Worm (Caenorhabditis elegans) whole organism, young adult: ENCODE results near the gene R02E12.12.
A peak's percentile ranks its signal among the peaks of the same experiment; 100 is the strongest.

Experiments used
- B0336.3 ChIP-seq: fragments of 200-800 bp; sonication (Bioruptor generic); IDR thresholded peaks from 2 replicates; pipeline ENCODE4 v1.3.6; 2022; ENCODE audit warnings: missing genetic modification characterization, missing compliant biosample characterization
- C06A6.2 ChIP-seq: fragments of 200-800 bp; sonication (Bioruptor generic); conservative IDR thresholded peaks from 2 replicates; pipeline ENCODE4 v1.3.6; 2022; ENCODE audit warnings: missing genetic modification characterization, missing compliant biosample characterization
- D2030.7 ChIP-seq: fragments of 200-800 bp; sonication (Bioruptor generic); IDR thresholded peaks from 2 replicates; pipeline ENCODE4 v1.3.6; 2022; ENCODE audit warnings: missing genetic modification reagents, missing genetic modification characterization, missing compliant biosample characterization
- F33H1.4 ChIP-seq: fragments of 200-800 bp; sonication (Bioruptor generic); IDR thresholded peaks from 2 replicates; pipeline ENCODE4 v1.3.6; 2022; ENCODE audit warnings: missing genetic modification reagents, missing genetic modification characterization, missing compliant biosample characterization
- F37B4.10 ChIP-seq: fragments of 200-800 bp; sonication (Bioruptor generic); IDR thresholded peaks from 2 replicates; pipeline ENCODE4 v1.3.6; 2022; ENCODE audit warnings: missing genetic modification characterization, missing compliant biosample characterization
- F57A8.1 ChIP-seq: fragments of 200-800 bp; sonication (Bioruptor generic); optimal IDR thresholded peaks from 2 replicates; lab custom pipeline; 2018; ENCODE audit warnings: mild to moderate bottlenecking, missing genetic modification characterization, moderate library complexity, missing compliant biosample characterization
- K11D2.4 ChIP-seq: fragments of 200-800 bp; sonication (Bioruptor generic); IDR thresholded peaks from 2 replicates; pipeline ENCODE4 v1.3.6; 2022; ENCODE audit warnings: missing genetic modification reagents, missing genetic modification characterization, missing compliant biosample characterization
- K12H6.12 ChIP-seq: fragments of 200-800 bp; sonication (Bioruptor generic); optimal IDR thresholded peaks from 2 replicates; lab custom pipeline; 2018; ENCODE audit warnings: mild to moderate bottlenecking, missing genetic modification characterization, missing compliant biosample characterization
- ZK185.1 ChIP-seq: sonication (generic microtip); optimal IDR thresholded peaks from 2 replicates; lab custom pipeline; 2016; ENCODE audit warnings: mild to moderate bottlenecking, missing genetic modification characterization, missing compliant biosample characterization; ENCODE audit not compliant: poor library complexity, severe bottlenecking
- atf-7 ChIP-seq: sonication (generic microtip); optimal IDR thresholded peaks from 2 replicates; lab custom pipeline; 2017; ENCODE audit warnings: mild to moderate bottlenecking, missing genetic modification characterization, missing compliant biosample characterization
- athp-1 ChIP-seq: sonication (generic microtip); optimal IDR thresholded peaks from 2 replicates; lab custom pipeline; 2017; ENCODE audit warnings: mild to moderate bottlenecking, missing genetic modification characterization, missing compliant biosample characterization
- attf-6 ChIP-seq: fragments of 200-800 bp; sonication (Bioruptor generic); IDR thresholded peaks from 2 replicates; pipeline ENCODE4 v1.3.6; 2022; ENCODE audit warnings: missing genetic modification reagents, missing genetic modification characterization, missing compliant biosample characterization
- ccch-3 ChIP-seq: fragments of 200-800 bp; sonication (Bioruptor generic); optimal IDR thresholded peaks from 2 replicates; lab custom pipeline; 2018; ENCODE audit warnings: mild to moderate bottlenecking, missing genetic modification characterization, missing compliant biosample characterization
- cebp-2 ChIP-seq: fragments of 200-800 bp; sonication (Bioruptor generic); IDR thresholded peaks from 2 replicates; pipeline ENCODE4 v1.3.6; 2022; ENCODE audit warnings: missing genetic modification characterization, missing compliant biosample characterization
- ceh-27 ChIP-seq: fragments of 200-800 bp; sonication (Bioruptor generic); optimal IDR thresholded peaks from 2 replicates; lab custom pipeline; 2018; ENCODE audit warnings: mild to moderate bottlenecking, missing genetic modification characterization, moderate library complexity, missing compliant biosample characterization
- ceh-40 ChIP-seq: fragments of 200-800 bp; sonication (Bioruptor generic); IDR thresholded peaks from 2 replicates; pipeline ENCODE4 v1.3.6; 2022; ENCODE audit warnings: missing genetic modification characterization, missing compliant biosample characterization
- dox-1 ChIP-seq: fragments of 200-800 bp; sonication (Bioruptor generic); IDR thresholded peaks from 2 replicates; pipeline ENCODE4 v1.3.6; 2022; ENCODE audit warnings: missing genetic modification reagents, missing genetic modification characterization, missing compliant biosample characterization
- egrh-3 ChIP-seq: fragments of 200-800 bp; sonication (Bioruptor generic); IDR thresholded peaks from 2 replicates; pipeline ENCODE4 v1.3.6; 2022; ENCODE audit warnings: missing genetic modification reagents, missing genetic modification characterization, missing compliant biosample characterization
- ekl-4 ChIP-seq: fragments of 200-800 bp; sonication (Bioruptor generic); IDR thresholded peaks from 2 replicates; pipeline ENCODE4 v1.3.6; 2022; ENCODE audit warnings: missing genetic modification reagents, missing genetic modification characterization, missing compliant biosample characterization
- ets-4 ChIP-seq: fragments of 200-800 bp; sonication (Bioruptor generic); optimal IDR thresholded peaks from 2 replicates; lab custom pipeline; 2018; ENCODE audit warnings: mild to moderate bottlenecking, missing genetic modification characterization, missing compliant biosample characterization
- him-1 ChIP-seq: sonication (generic microtip); optimal IDR thresholded peaks from 2 replicates; lab custom pipeline; 2016; ENCODE audit warnings: missing genotype, missing genetic modification reagents, missing genetic modification characterization, missing compliant biosample characterization
- hmg-1.2 ChIP-seq: fragments of 200-800 bp; sonication (Bioruptor generic); IDR thresholded peaks from 2 replicates; pipeline ENCODE4 v1.3.6; 2022; ENCODE audit warnings: missing genetic modification reagents, missing genetic modification characterization, missing compliant biosample characterization
- lag-1 ChIP-seq: fragments of 200-800 bp; sonication (Bioruptor generic); IDR thresholded peaks from 2 replicates; pipeline ENCODE4 v1.3.6; 2022; ENCODE audit warnings: missing genetic modification reagents, missing genetic modification characterization, missing compliant biosample characterization
- let-607 ChIP-seq, 2 experiments: fragments of 200-800 bp in 1 of 2; sonication (Bioruptor generic) in 1 of 2; sonication (generic microtip) in 1 of 2; optimal IDR thresholded peaks; 2 replicates each; lab custom pipeline; 2016 to 2018; ENCODE audit warnings: mild to moderate bottlenecking in 2 of 2, missing compliant biosample characterization in 2 of 2, missing genetic modification characterization in 2 of 2, moderate library complexity in 2 of 2, missing genotype in 1 of 2
- lin-35 ChIP-seq, 3 experiments: fragments of 150-350 bp in 2 of 3; sonication (generic microtip) in 1 of 3; optimal IDR thresholded peaks; 2 replicates each; lab custom pipeline; 2014 to 2018; ENCODE audit warnings: missing biosample characterization in 3 of 3, missing genetic modification characterization in 3 of 3, missing genetic modification reagents in 3 of 3
- lin-40 ChIP-seq: sonication (generic microtip); optimal IDR thresholded peaks from 2 replicates; lab custom pipeline; 2016; ENCODE audit warnings: missing genetic modification characterization, mild to moderate bottlenecking, missing compliant biosample characterization, missing genotype, missing genetic modification reagents
- lin-54 ChIP-seq: fragments of 200-800 bp; sonication (Bioruptor generic); optimal IDR thresholded peaks from 2 replicates; lab custom pipeline; 2018; ENCODE audit warnings: mild to moderate bottlenecking, missing genetic modification characterization, missing compliant biosample characterization
- lsl-1 ChIP-seq: fragments of 200-800 bp; sonication (Bioruptor generic); optimal IDR thresholded peaks from 2 replicates; lab custom pipeline; 2018; ENCODE audit warnings: mild to moderate bottlenecking, missing genetic modification characterization, moderate library complexity, missing compliant biosample characterization
- madf-10 ChIP-seq: sonication (generic microtip); optimal IDR thresholded peaks from 2 replicates; lab custom pipeline; 2016; ENCODE audit warnings: mild to moderate bottlenecking, missing genetic modification characterization, missing compliant biosample characterization
- mcd-1 ChIP-seq: fragments of 200-800 bp; sonication (Bioruptor generic); IDR thresholded peaks from 2 replicates; pipeline ENCODE4 v1.3.6; 2022; ENCODE audit warnings: missing genetic modification reagents, missing genetic modification characterization, missing compliant biosample characterization
- nfya-2 ChIP-seq: fragments of 200-800 bp; sonication (Bioruptor generic); IDR thresholded peaks from 2 replicates; pipeline ENCODE4 v1.3.6; 2022; ENCODE audit warnings: missing genetic modification reagents, missing genetic modification characterization, missing compliant biosample characterization
- nhr-80 ChIP-seq: sonication (generic microtip); optimal IDR thresholded peaks from 2 replicates; lab custom pipeline; 2016; ENCODE audit warnings: missing genetic modification characterization, missing compliant biosample characterization
- rec-8 ChIP-seq, 2 experiments: sonication (generic microtip); optimal IDR thresholded peaks; 2 replicates each; lab custom pipeline; 2016; ENCODE audit warnings: mild to moderate bottlenecking in 2 of 2, missing genetic modification characterization in 2 of 2, missing genetic modification reagents in 2 of 2, missing genotype in 2 of 2, missing biosample characterization in 1 of 2, missing compliant biosample characterization in 1 of 2, moderate library complexity in 1 of 2
- sea-2 ChIP-seq: fragments of 200-800 bp; sonication (Bioruptor generic); IDR thresholded peaks from 2 replicates; pipeline ENCODE4 v1.3.6; 2022; ENCODE audit warnings: missing genetic modification characterization, missing compliant biosample characterization
- snpc-4 ChIP-seq, 5 experiments: fragments of 150-350 bp in 1 of 5; sonication (generic microtip) in 4 of 5; optimal IDR thresholded peaks; 2 replicates each; lab custom pipeline; 2014 to 2018; ENCODE audit warnings: missing genetic modification characterization in 5 of 5, missing biosample characterization in 3 of 5, antibody characterized with exemption in 2 of 5, mild to moderate bottlenecking in 2 of 5, missing compliant biosample characterization in 2 of 5, missing genotype in 2 of 5, moderate library complexity in 2 of 5, missing genetic modification reagents in 1 of 5
- somi-1 ChIP-seq: fragments of 200-800 bp; sonication (Bioruptor generic); optimal IDR thresholded peaks from 2 replicates; lab custom pipeline; 2018; ENCODE audit warnings: mild to moderate bottlenecking, missing genetic modification characterization, missing compliant biosample characterization
- tbp1 ChIP-seq: fragments of 200-800 bp; sonication (Bioruptor generic); optimal IDR thresholded peaks from 2 replicates; lab custom pipeline; 2018; ENCODE audit warnings: mild to moderate bottlenecking, missing genetic modification characterization, missing compliant biosample characterization
- tbx-9 ChIP-seq: sonication (generic microtip); optimal IDR thresholded peaks from 2 replicates; lab custom pipeline; 2016; ENCODE audit warnings: borderline replicate concordance, missing genetic modification characterization, inconsistent platforms, missing compliant biosample characterization
- zfh-2 ChIP-seq: fragments of 200-800 bp; sonication (Bioruptor generic); conservative IDR thresholded peaks from 2 replicates; pipeline ENCODE4 v1.3.6; 2022; ENCODE audit warnings: missing genetic modification reagents, missing genetic modification characterization, missing compliant biosample characterization
- ztf-22 ChIP-seq: fragments of 200-800 bp; sonication (Bioruptor generic); optimal IDR thresholded peaks from 2 replicates; lab custom pipeline; 2018; ENCODE audit warnings: mild to moderate bottlenecking, missing genetic modification characterization, moderate library complexity, missing compliant biosample characterization
- ztf-25 ChIP-seq: fragments of 200-800 bp; sonication (Bioruptor generic); IDR thresholded peaks from 2 replicates; pipeline ENCODE4 v1.3.6; 2022; ENCODE audit warnings: missing genetic modification reagents, missing genetic modification characterization, missing compliant biosample characterization
- ztf-3 ChIP-seq: fragments of 200-800 bp; sonication (Bioruptor generic); optimal IDR thresholded peaks from 2 replicates; lab custom pipeline; 2018; ENCODE audit warnings: mild to moderate bottlenecking, missing genetic modification characterization, missing compliant biosample characterization

Gene R02E12.12

DNA sequence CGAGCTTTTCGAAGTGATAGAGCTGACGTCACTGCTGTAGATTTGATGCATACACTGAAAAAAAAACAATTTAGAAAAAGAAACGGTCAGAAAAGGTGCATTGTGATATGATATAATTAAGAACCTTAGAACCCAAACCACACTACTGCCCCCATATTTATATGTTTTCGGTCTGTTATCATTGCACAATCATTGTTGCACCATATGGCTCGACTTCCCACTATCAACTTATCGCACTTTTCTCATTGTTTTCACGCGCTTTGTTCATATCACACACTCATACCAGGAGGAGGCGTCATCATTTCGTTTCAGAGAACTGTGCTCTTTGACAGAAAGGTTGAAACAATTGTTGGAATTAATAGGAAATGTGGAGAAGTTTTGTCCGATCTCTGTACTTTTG is 5.6 kb downstream of the R02E12.12 start:
- TF ChIP-seq B0336.3 (GFP tag; lab: Robert Waterston, UW), result no peak
- peak; percentile 46 for TF ChIP-seq ets-4 (GFP tag; lab: Kevin White, UChicago)
- TF ChIP-seq ekl-4 (GFP tag; lab: Robert Waterston, UW), result no peak
- no peak for TF ChIP-seq F37B4.10
- TF ChIP-seq cebp-2, result 0 out of 2 replicates have a peak, but pooled peaks have one; percentile 17
- TF ChIP-seq lsl-1 (GFP tag; lab: Kevin White, UChicago), result no peak
- no peak for TF ChIP-seq ceh-40 (GFP tag; lab: Robert Waterston, UW)
- TF ChIP-seq attf-6, result no peak
- TF ChIP-seq nhr-80, result peak; percentile 95
- no peak for TF ChIP-seq him-1 (tag; lab: Kevin White, UChicago)
- no peak for TF ChIP-seq nfya-2 (GFP tag; lab: Robert Waterston, UW)
- no peak for TF ChIP-seq ccch-3 (GFP tag; lab: Kevin White, UChicago)
- TF ChIP-seq ztf-22, result peak; percentile 22
- peak; percentile 27 for TF ChIP-seq madf-10 (tag; lab: Kevin White, UChicago)
- no peak for TF ChIP-seq let-607 (tag; optimal IDR thresholded peaks at IDR 0.05; lab: Kevin White, UChicago)
- TF ChIP-seq C06A6.2 (GFP tag; lab: Robert Waterston, UW), result no peak
- TF ChIP-seq sea-2, result no peak
- no peak for TF ChIP-seq lin-54 (GFP tag; lab: Kevin White, UChicago)
- TF ChIP-seq somi-1 (GFP tag; lab: Kevin White, UChicago), result no peak
- TF ChIP-seq tbp1 (GFP tag; lab: Kevin White, UChicago), result peak; percentile 30
- TF ChIP-seq atf-7 (tag; lab: Kevin White, UChicago), result peak; percentile 71
- TF ChIP-seq dox-1 (GFP tag; lab: Robert Waterston, UW), result 0 out of 2 replicates have a peak, but pooled peaks have one; percentile 14

DNA sequence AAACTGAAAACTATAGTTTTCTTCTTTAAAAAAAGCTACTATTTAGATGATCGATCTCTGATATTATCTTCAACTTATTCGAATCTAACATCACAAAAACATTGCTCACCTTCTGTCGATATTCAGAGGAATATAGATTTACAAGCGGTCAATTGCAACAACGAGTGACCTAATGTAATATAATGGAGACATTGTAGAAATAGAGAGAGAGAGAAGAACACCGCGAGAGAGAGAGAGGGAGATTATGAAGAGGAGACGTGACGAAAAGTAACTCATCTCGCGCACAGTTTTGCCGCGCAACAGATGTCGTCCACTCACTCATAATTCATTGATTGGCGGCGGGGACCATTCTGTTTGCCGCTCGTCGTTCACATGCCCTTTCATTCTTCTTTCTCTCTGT is 7.1 kb downstream of the R02E12.12 start:
- TF ChIP-seq athp-1 (tag; lab: Kevin White, UChicago) (no peak), ztf-25 (no peak), dox-1 (GFP tag; lab: Robert Waterston, UW) (0 out of 2 replicates have a peak, but pooled peaks have one; percentile 22), F57A8.1 (no peak)

DNA sequence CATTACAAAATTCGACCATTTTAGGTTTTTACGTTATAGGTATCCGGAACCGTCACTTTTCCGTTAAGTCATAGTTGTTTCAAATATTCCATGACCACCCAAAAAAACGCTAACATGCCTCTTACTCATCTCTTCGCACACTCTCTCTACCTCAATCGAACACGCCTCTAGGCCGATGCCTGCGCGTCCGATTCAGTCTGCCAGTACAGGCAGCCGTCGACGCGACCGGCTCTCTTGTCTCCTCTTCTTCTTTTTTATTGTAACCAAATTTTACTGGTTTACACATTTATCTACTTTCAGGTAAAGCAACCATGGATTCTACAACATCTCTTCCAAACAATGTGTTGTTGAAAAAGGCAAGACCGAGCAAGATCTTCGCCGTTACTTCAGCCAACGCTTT is 8.6 kb downstream of the R02E12.12 start, which contains the start of gene mop-25.1:
Gene mop-25.1 (plus strand): TSS at position 301 of the 400 bp plus-strand sequence.
- TF ChIP-seq ztf-3, result no peak
- TF ChIP-seq rec-8 (tag; optimal IDR thresholded peaks at IDR 0.05; lab: Kevin White, UChicago), result no peak

ce11 chrX:4016113-4016512 is 12.8 kb downstream of the R02E12.12 start, which contains the start of gene hrg-1:
Gene hrg-1 (minus strand): TSS chrX:4016221.
- TF ChIP-seq egrh-3 (peak; percentile 47; the same call in 1 of the 2 replicates), tbp1 (GFP tag; lab: Kevin White, UChicago) (peak; percentile 31), K11D2.4 (GFP tag; lab: Robert Waterston, UW) (peak; percentile 36; the same call in 1 of the 2 replicates), K12H6.12 (tag; lab: Kevin White, UChicago) (peak; percentile 81), nhr-80 (peak; percentile 85), snpc-4 (GFP tag; optimal IDR thresholded peaks at IDR 0.05; lab: Kevin White, UChicago) (no peak), snpc-4 (tag; optimal IDR thresholded peaks at IDR 0.05; lab: Kevin White, UChicago) (peak in 2 of 4 experiments; percentile 10 to 16), hmg-1.2 (peak; percentile 53; the same call in 1 of the 2 replicates), madf-10 (tag; lab: Kevin White, UChicago) (peak; percentile 16), C06A6.2 (GFP tag; lab: Robert Waterston, UW) (no peak), lin-40 (tag; lab: Kevin White, UChicago) (peak; percentile 43), D2030.7 (GFP tag; lab: Robert Waterston, UW) (no peak), somi-1 (GFP tag; lab: Kevin White, UChicago) (peak; percentile 8), lin-35 (GFP tag; optimal IDR thresholded peaks at IDR 0.05; lab: Kevin White, UChicago) (peak in 1 of 3 experiments; percentile 32), dox-1 (GFP tag; lab: Robert Waterston, UW) (peak; percentile 39; the same call in 1 of the 2 replicates), ZK185.1 (tag; lab: Kevin White, UChicago) (peak; percentile 47), lag-1 (GFP tag; lab: Robert Waterston, UW) (no peak), tbx-9 (no peak), F33H1.4 (no peak), zfh-2 (GFP tag; lab: Robert Waterston, UW) (peak; percentile 83), mcd-1 (GFP tag; lab: Robert Waterston, UW) (peak; percentile 50), ceh-27 (GFP tag; lab: Kevin White, UChicago) (peak; percentile 34)
